Worm (Caenorhabditis elegans): ENCODE results near the gene zip-3.

DNA sequence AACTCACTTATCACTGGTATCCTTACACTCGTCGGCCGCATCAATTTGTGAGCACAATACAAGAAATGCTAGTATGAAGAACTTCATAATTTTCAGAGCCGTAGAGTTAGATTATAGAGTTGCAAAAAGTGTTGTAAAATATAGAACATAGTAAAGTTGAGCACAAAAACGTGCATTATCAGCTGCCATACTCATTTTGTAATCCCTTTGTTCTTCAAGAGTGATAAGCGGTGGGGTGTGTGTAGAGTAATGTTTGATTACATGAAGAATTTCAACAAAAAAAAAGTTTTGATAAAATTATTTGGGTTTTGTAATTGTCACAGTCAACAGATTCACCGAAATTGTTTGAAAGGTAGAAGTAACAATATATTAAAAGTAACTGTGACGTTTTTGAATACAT is 25.7 kb upstream of the zip-3 start, which contains the start of the genes Y39G8B.13 and Y39G8B.10:
- TF ChIP-seq unc-55 (GFP tag; optimal IDR thresholded peaks at IDR 0.05), result no peak
- TF ChIP-seq ceh-19 (GFP tag; optimal IDR thresholded peaks at IDR 0.05), result no peak
- no peak for TF ChIP-seq nfya-1 (tag; optimal IDR thresholded peaks at IDR 0.05)
- TF ChIP-seq ceh-22 (tag; optimal IDR thresholded peaks at IDR 0.05), result no peak
- TF ChIP-seq tbx-2 (tag; optimal IDR thresholded peaks at IDR 0.05), result no peak
- TF ChIP-seq Y22D7AL.16 (tag; optimal IDR thresholded peaks at IDR 0.05), result no peak
- no peak for TF ChIP-seq ceh-14 (tag; optimal IDR thresholded peaks at IDR 0.05)
- no peak for TF ChIP-seq pha-2 (tag; optimal IDR thresholded peaks at IDR 0.05)

Measured in whole organism, late embryonic.